Worm (Caenorhabditis elegans) whole organism, L4 larva: ENCODE measurements around the gene C31E10.11.

Experiments used
- D1046.2 ChIP-seq: fragments of 200-800 bp; sonication (Bioruptor generic); IDR thresholded peaks from 2 replicates; pipeline ENCODE4 v1.3.6; 2022; ENCODE audit warnings: missing genetic modification characterization, missing compliant biosample characterization
- R02D3.7 ChIP-seq: fragments of 150-350 bp; sonication (generic microtip); optimal IDR thresholded peaks from 3 replicates; lab custom pipeline; 2014; ENCODE audit warnings: missing biosample characterization, missing genetic modification characterization
- Y5F2A.4 ChIP-seq: fragments of 200-800 bp; sonication (Bioruptor generic); optimal IDR thresholded peaks from 2 replicates; lab custom pipeline; 2018; ENCODE audit warnings: mild to moderate bottlenecking, missing genetic modification characterization, missing compliant biosample characterization
- aha-1 ChIP-seq: fragments of 150-350 bp; peaks from one replicate; lab custom pipeline; 2014; ENCODE audit warnings: missing biosample characterization, missing genetic modification characterization
- ceh-20 ChIP-seq: fragments of 200-800 bp; sonication (Bioruptor generic); IDR thresholded peaks from 2 replicates; pipeline ENCODE4 v1.3.6; 2022; ENCODE audit warnings: missing genetic modification reagents, missing genetic modification characterization, missing compliant biosample characterization
- ceh-28 ChIP-seq: fragments of 150-350 bp; optimal IDR thresholded peaks from 2 replicates; lab custom pipeline; 2014; ENCODE audit warnings: missing biosample characterization, missing genetic modification reagents, missing genetic modification characterization
- ceh-44 ChIP-seq: fragments of 200-800 bp; sonication (Bioruptor generic); IDR thresholded peaks from 2 replicates; pipeline ENCODE4 v1.3.6; 2022; ENCODE audit warnings: missing genetic modification reagents, missing genetic modification characterization, missing compliant biosample characterization
- cey-2 ChIP-seq: sonication (generic microtip); optimal IDR thresholded peaks from 3 replicates; lab custom pipeline; 2017; ENCODE audit warnings: missing genetic modification characterization, mild to moderate bottlenecking, missing compliant biosample characterization, antibody characterized with exemption, borderline replicate concordance; ENCODE audit not compliant: insufficient read depth
- ctbp-1 ChIP-seq: fragments of 200-800 bp; sonication (Bioruptor generic); IDR thresholded peaks from 2 replicates; pipeline ENCODE4 v1.3.6; 2022; ENCODE audit warnings: missing genetic modification reagents, missing genetic modification characterization, missing compliant biosample characterization
- daf-19 ChIP-seq: fragments of 200-800 bp; sonication (Bioruptor generic); conservative IDR thresholded peaks from 2 replicates; pipeline ENCODE4 v1.3.6; 2022; ENCODE audit warnings: missing genetic modification characterization, missing compliant biosample characterization
- dmd-8 ChIP-seq: fragments of 200-800 bp; sonication (Bioruptor generic); IDR thresholded peaks from 2 replicates; pipeline ENCODE4 v1.3.6; 2022; ENCODE audit warnings: missing genetic modification characterization, missing compliant biosample characterization
- egl-27 ChIP-seq: sonication (generic microtip); optimal IDR thresholded peaks from 3 replicates; lab custom pipeline; 2017; ENCODE audit warnings: missing biosample characterization, missing genetic modification reagents, missing genetic modification characterization
- egl-43 ChIP-seq: fragments of 200-800 bp; sonication (Bioruptor generic); IDR thresholded peaks from 2 replicates; pipeline ENCODE4 v1.3.6; 2022; ENCODE audit warnings: missing genetic modification reagents, missing genetic modification characterization, missing compliant biosample characterization
- fkh-10 ChIP-seq: fragments of 150-350 bp; optimal IDR thresholded peaks from 2 replicates; lab custom pipeline; 2014; ENCODE audit warnings: missing biosample characterization, missing genetic modification reagents, missing genetic modification characterization
- hlh-11 ChIP-seq: fragments of 200-800 bp; sonication (Bioruptor generic); optimal IDR thresholded peaks from 2 replicates; lab custom pipeline; 2018; ENCODE audit warnings: mild to moderate bottlenecking, missing genetic modification characterization, missing compliant biosample characterization
- hlh-30 ChIP-seq: sonication (generic microtip); optimal IDR thresholded peaks from 2 replicates; lab custom pipeline; 2017; ENCODE audit warnings: antibody characterized with exemption, mild to moderate bottlenecking, missing genetic modification characterization, missing compliant biosample characterization; ENCODE audit not compliant: insufficient read depth
- hmg-1.1 ChIP-seq: fragments of 200-800 bp; sonication (Bioruptor generic); IDR thresholded peaks from 2 replicates; pipeline ENCODE4 v1.3.6; 2022; ENCODE audit warnings: missing genetic modification reagents, missing genetic modification characterization, missing compliant biosample characterization
- lin-13 ChIP-seq: fragments of 150-350 bp; optimal IDR thresholded peaks from 2 replicates; lab custom pipeline; 2014; ENCODE audit warnings: missing biosample characterization, missing genetic modification reagents, missing genetic modification characterization
- lin-29 ChIP-seq: fragments of 200-800 bp; sonication (Bioruptor generic); IDR thresholded peaks from 2 replicates; pipeline ENCODE4 v1.3.6; 2022; ENCODE audit warnings: missing genetic modification reagents, missing genetic modification characterization, missing compliant biosample characterization
- madf-5 ChIP-seq, 2 experiments: fragments of 200-800 bp; sonication (Bioruptor generic); IDR thresholded peaks; 2 replicates each; pipeline ENCODE4 v1.3.6; 2022; ENCODE audit warnings: missing compliant biosample characterization in 2 of 2, missing genetic modification characterization in 2 of 2
- mes-2 ChIP-seq: sonication (generic microtip); optimal IDR thresholded peaks from 2 replicates; lab custom pipeline; 2016; ENCODE audit warnings: missing genotype, mild to moderate bottlenecking, missing genetic modification characterization, missing compliant biosample characterization; ENCODE audit not compliant: poor library complexity, severe bottlenecking
- mxl-3 ChIP-seq: fragments of 200-800 bp; sonication (Bioruptor generic); optimal IDR thresholded peaks from 2 replicates; lab custom pipeline; 2018; ENCODE audit warnings: mild to moderate bottlenecking, missing genetic modification characterization, missing compliant biosample characterization
- nhr-10 ChIP-seq: fragments of 150-350 bp; optimal IDR thresholded peaks from 2 replicates; lab custom pipeline; 2014; ENCODE audit warnings: missing biosample characterization, missing genetic modification characterization
- nhr-11 ChIP-seq: fragments of 150-350 bp; optimal IDR thresholded peaks from 2 replicates; lab custom pipeline; 2014; ENCODE audit warnings: missing biosample characterization, missing genetic modification characterization
- nhr-237 ChIP-seq: sonication (generic microtip); optimal IDR thresholded peaks from 2 replicates; lab custom pipeline; 2017; ENCODE audit warnings: missing biosample characterization, missing genetic modification characterization
- nhr-28 ChIP-seq: fragments of 150-350 bp; optimal IDR thresholded peaks from 2 replicates; lab custom pipeline; 2014; ENCODE audit warnings: missing biosample characterization, missing genetic modification characterization
- nhr-6 ChIP-seq: fragments of 150-350 bp; optimal IDR thresholded peaks from 2 replicates; lab custom pipeline; 2014; ENCODE audit warnings: missing biosample characterization, missing genetic modification characterization
- nhr-76 ChIP-seq: fragments of 150-350 bp; optimal IDR thresholded peaks from 2 replicates; lab custom pipeline; 2014; ENCODE audit warnings: missing biosample characterization, missing genetic modification characterization
- php-3 ChIP-seq: fragments of 200-800 bp; sonication (Bioruptor generic); IDR thresholded peaks from 2 replicates; pipeline ENCODE4 v1.3.6; 2022; ENCODE audit warnings: missing genetic modification reagents, missing genetic modification characterization, missing compliant biosample characterization
- rbr-2 ChIP-seq: sonication (generic microtip); optimal IDR thresholded peaks from 2 replicates; lab custom pipeline; 2016; ENCODE audit warnings: missing genotype, missing genetic modification characterization, missing compliant biosample characterization
- sdz-12 ChIP-seq: fragments of 200-800 bp; sonication (Bioruptor generic); optimal IDR thresholded peaks from 2 replicates; lab custom pipeline; 2018; ENCODE audit warnings: mild to moderate bottlenecking, missing genetic modification characterization, missing compliant biosample characterization
- set-16 ChIP-seq: fragments of 200-800 bp; sonication (Bioruptor generic); IDR thresholded peaks from 2 replicates; pipeline ENCODE4 v1.3.6; 2022; ENCODE audit warnings: missing genetic modification reagents, missing genetic modification characterization, missing compliant biosample characterization
- skn-1 ChIP-seq: fragments of 150-350 bp; optimal IDR thresholded peaks from 2 replicates; lab custom pipeline; 2014; ENCODE audit warnings: missing biosample characterization, missing genetic modification characterization
- spr-3 ChIP-seq: fragments of 200-800 bp; sonication (Bioruptor generic); optimal IDR thresholded peaks from 2 replicates; lab custom pipeline; 2018; ENCODE audit warnings: mild to moderate bottlenecking, missing genetic modification characterization, missing compliant biosample characterization
- unc-39 ChIP-seq: sonication (generic microtip); optimal IDR thresholded peaks from 2 replicates; lab custom pipeline; 2017; ENCODE audit warnings: missing biosample characterization, missing genetic modification characterization
- unc-62 ChIP-seq, 3 experiments: fragments of 150-350 bp in 1 of 3; sonication (generic microtip); optimal IDR thresholded peaks in 2 of 3; peaks in 1 of 3; 1 replicate in 1 of 3; 2 replicates in 2 of 3; lab custom pipeline; 2014 to 2017; ENCODE audit warnings: missing biosample characterization in 3 of 3, missing genetic modification characterization in 3 of 3, missing genetic modification reagents in 3 of 3, missing genotype in 1 of 3
- zag-1 ChIP-seq: fragments of 150-350 bp; optimal IDR thresholded peaks from 2 replicates; lab custom pipeline; 2014; ENCODE audit warnings: missing biosample characterization, missing genetic modification characterization
- zfp-2 ChIP-seq: sonication (generic microtip); optimal IDR thresholded peaks from 2 replicates; lab custom pipeline; 2016; ENCODE audit warnings: mild to moderate bottlenecking, missing genetic modification characterization, missing compliant biosample characterization
- zip-2 ChIP-seq: fragments of 150-350 bp; optimal IDR thresholded peaks from 2 replicates; lab custom pipeline; 2014; ENCODE audit warnings: missing biosample characterization, missing genetic modification characterization

The C31E10.11 gene

ce11 chrX:13950620-13951152 is 39.9 kb downstream of the C31E10.11 start (continued):
- TF ChIP-seq nhr-76 (tag; lab: Kevin White, UChicago) (no peak), nhr-6 (tag; lab: Kevin White, UChicago) (no peak), nhr-10 (tag; lab: Kevin White, UChicago) (peak; percentile 14), set-16 (GFP tag; lab: Robert Waterston, UW) (peak; percentile 38), nhr-237 (no peak), egl-27 (no peak), D1046.2 (0 out of 2 replicates have a peak, but pooled peaks have one; percentile 55), hlh-30 (tag; lab: Kevin White, UChicago) (peak; percentile 50), ceh-28 (tag; lab: Kevin White, UChicago) (peak; percentile 51), fkh-10 (GFP tag; lab: Kevin White, UChicago) (no peak), unc-39 (tag; lab: Kevin White, UChicago) (no peak), unc-62 (GFP tag; optimal IDR thresholded peaks at IDR 0.05 in 1 of 2; lab: Kevin White, UChicago) (peak in 1 of 2 experiments; percentile 72), unc-62 (tag; optimal IDR thresholded peaks at IDR 0.05; lab: Kevin White, UChicago) (no peak), skn-1 (tag; lab: Kevin White, UChicago) (no peak), aha-1 (peak; percentile 94), rbr-2 (tag; lab: Kevin White, UChicago) (peak; percentile 33), sdz-12 (GFP tag; lab: Kevin White, UChicago) (no peak), zfp-2 (tag; lab: Kevin White, UChicago) (no peak), lin-29 (0 out of 2 replicates have a peak, but pooled peaks have one; percentile 33), ceh-44 (no peak), nhr-28 (tag; lab: Kevin White, UChicago) (peak; percentile 56), hlh-11 (tag; lab: Kevin White, UChicago) (peak; percentile 81), zag-1 (no peak), nhr-11 (no peak), ctbp-1 (GFP tag; lab: Robert Waterston, UW) (no peak), cey-2 (tag; lab: Kevin White, UChicago) (no peak)

DNA sequence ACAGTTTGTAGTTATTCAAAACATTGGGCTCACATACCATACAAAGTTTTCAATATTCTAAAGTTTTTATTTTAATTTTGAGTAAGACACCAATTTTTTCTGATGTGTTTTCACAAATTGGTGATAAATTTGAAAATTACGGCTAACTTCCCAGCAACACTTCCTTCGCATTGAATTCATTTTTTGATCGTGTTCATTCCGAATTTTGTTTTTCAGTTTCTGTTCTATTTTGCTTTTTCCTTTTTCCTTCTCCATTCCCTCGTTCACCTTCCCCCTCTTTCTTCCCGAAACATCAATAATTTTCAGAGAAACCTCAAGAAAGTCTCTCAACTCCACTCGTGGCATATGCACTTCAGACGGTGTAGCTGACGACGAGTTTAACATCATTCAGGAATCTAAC is 41.8 kb downstream of the C31E10.11 start, which contains the start of gene alg-1:
alg-1 (plus strand) TSS at position 301 of the 400 bp plus-strand sequence.
- TF ChIP-seq unc-62 (GFP tag; optimal IDR thresholded peaks at IDR 0.05 in 1 of 2; lab: Kevin White, UChicago) (no peak), unc-62 (tag; optimal IDR thresholded peaks at IDR 0.05; lab: Kevin White, UChicago) (no peak), set-16 (GFP tag; lab: Robert Waterston, UW) (no peak), spr-3 (no peak), lin-29 (no peak), ceh-20 (GFP tag; lab: Robert Waterston, UW) (no peak), aha-1 (no peak), lin-13 (GFP tag; lab: Kevin White, UChicago) (no peak), nhr-28 (tag; lab: Kevin White, UChicago) (no peak), nhr-237 (no peak), zip-2 (tag; lab: Kevin White, UChicago) (no peak), dmd-8 (no peak), R02D3.7 (no peak), Y5F2A.4 (GFP tag; lab: Kevin White, UChicago) (no peak), daf-19 (GFP tag; lab: Robert Waterston, UW) (no peak), nhr-11 (no peak), madf-5 (GFP tag; IDR thresholded peaks at IDR 0.05; lab: Robert Waterston, UW) (no peak), hlh-11 (tag; lab: Kevin White, UChicago) (no peak)
- TF ChIP-seq, all 104 proteins: peak for 0

ce11 chrX:13948167-13948566 is 42.4 kb downstream of the C31E10.11 start:
- TF ChIP-seq unc-62 (GFP tag; optimal IDR thresholded peaks at IDR 0.05 in 1 of 2; lab: Kevin White, UChicago) (peak in 1 of 2 experiments; percentile 72), unc-62 (tag; optimal IDR thresholded peaks at IDR 0.05; lab: Kevin White, UChicago) (no peak), hmg-1.1 (peak; percentile 47; the same call in 1 of the 2 replicates), mxl-3 (GFP tag; lab: Kevin White, UChicago) (no peak), php-3 (GFP tag; lab: Robert Waterston, UW) (0 out of 2 replicates have a peak, but pooled peaks have one; percentile 34), egl-43 (GFP tag; lab: Robert Waterston, UW) (peak; percentile 65), nhr-10 (tag; lab: Kevin White, UChicago) (no peak), mes-2 (peak; percentile 14)
